Worm (Caenorhabditis elegans) whole organism, L1 larva: Measurements from ENCODE around the gene ggtb-1.

Source experiments
- C04F5.9 ChIP-seq: sonication (generic microtip); optimal IDR thresholded peaks from 2 replicates; lab custom pipeline; 2016; ENCODE audit warnings: missing genetic modification characterization, missing compliant biosample characterization
- C16A3.4 ChIP-seq: fragments of 150-350 bp; optimal IDR thresholded peaks from 2 replicates; lab custom pipeline; 2014; ENCODE audit warnings: missing biosample characterization, missing genetic modification characterization
- Y116A8C.19 ChIP-seq: sonication (generic microtip); optimal IDR thresholded peaks from 2 replicates; lab custom pipeline; 2016; ENCODE audit warnings: missing compliant biosample characterization, missing genetic modification characterization, borderline replicate concordance
- ceh-82 ChIP-seq, 3 experiments: fragments of 150-350 bp in 1 of 3; sonication (generic microtip) in 2 of 3; optimal IDR thresholded peaks; 2 replicates each; lab custom pipeline; 2014 to 2017; ENCODE audit warnings: missing biosample characterization in 3 of 3, missing genetic modification characterization in 3 of 3
- ceh-88 ChIP-seq: fragments of 200-800 bp; sonication (Bioruptor generic); IDR thresholded peaks from 2 replicates; pipeline ENCODE4 v1.3.6; 2022; ENCODE audit warnings: missing genetic modification characterization, missing compliant biosample characterization
- ceh-90 ChIP-seq: sonication (generic microtip); optimal IDR thresholded peaks from 2 replicates; lab custom pipeline; 2016; ENCODE audit warnings: missing genetic modification characterization, missing compliant biosample characterization
- dsc-1 ChIP-seq: sonication (generic microtip); optimal IDR thresholded peaks from 2 replicates; lab custom pipeline; 2016; ENCODE audit warnings: mild to moderate bottlenecking, missing genetic modification characterization, missing compliant biosample characterization
- efl-1 ChIP-seq, 4 experiments: fragments of 150-350 bp; optimal IDR thresholded peaks in 3 of 4; peaks in 1 of 4; 1 replicate in 1 of 4; 2 replicates in 3 of 4; lab custom pipeline; 2014; ENCODE audit warnings: missing biosample characterization in 2 of 4, missing genetic modification characterization in 2 of 4, missing genetic modification reagents in 2 of 4
- egl-13 ChIP-seq: sonication (generic microtip); optimal IDR thresholded peaks from 2 replicates; lab custom pipeline; 2016; ENCODE audit warnings: missing genotype, missing genetic modification reagents, missing genetic modification characterization, missing compliant biosample characterization
- egl-27 ChIP-seq, 2 experiments: fragments of 150-350 bp in 1 of 2; sonication (generic microtip); optimal IDR thresholded peaks; 3 replicates each; lab custom pipeline; 2017 to 2018; ENCODE audit warnings: missing biosample characterization in 2 of 2, missing genetic modification characterization in 2 of 2, missing genetic modification reagents in 2 of 2
- fkh-10 ChIP-seq: sonication (generic microtip); optimal IDR thresholded peaks from 2 replicates; lab custom pipeline; 2017; ENCODE audit warnings: missing biosample characterization, missing genetic modification reagents, missing genetic modification characterization
- fkh-4 ChIP-seq: sonication (generic microtip); optimal IDR thresholded peaks from 2 replicates; lab custom pipeline; 2016; ENCODE audit warnings: missing compliant biosample characterization, missing genetic modification characterization, borderline replicate concordance
- fkh-8 ChIP-seq: sonication (generic microtip); optimal IDR thresholded peaks from 2 replicates; lab custom pipeline; 2016; ENCODE audit warnings: mild to moderate bottlenecking, missing genetic modification characterization, missing compliant biosample characterization
- fos-1 ChIP-seq: fragments of 150-350 bp; optimal IDR thresholded peaks from 2 replicates; lab custom pipeline; 2014; ENCODE audit warnings: missing biosample characterization, missing genetic modification characterization
- hlh-17 ChIP-seq: fragments of 200-800 bp; sonication (Bioruptor generic); optimal IDR thresholded peaks from 2 replicates; lab custom pipeline; 2018; ENCODE audit warnings: missing genetic modification characterization, mild to moderate bottlenecking, missing compliant biosample characterization, moderate library complexity, borderline replicate concordance
- lin-14 ChIP-seq: fragments of 200-800 bp; sonication (Bioruptor generic); optimal IDR thresholded peaks from 2 replicates; lab custom pipeline; 2018; ENCODE audit warnings: mild to moderate bottlenecking, missing genetic modification characterization, moderate library complexity, missing compliant biosample characterization
- lin-15B ChIP-seq: fragments of 150-350 bp; sonication (generic microtip); optimal IDR thresholded peaks from 3 replicates; lab custom pipeline; 2014; ENCODE audit warnings: missing biosample characterization, missing genetic modification characterization
- lin-35 ChIP-seq, 2 experiments: fragments of 150-350 bp; optimal IDR thresholded peaks; 2 replicates each; lab custom pipeline; 2014; ENCODE audit warnings: missing biosample characterization in 2 of 2, missing genetic modification characterization in 2 of 2, missing genetic modification reagents in 2 of 2
- lin-39 ChIP-seq: fragments of 150-350 bp; optimal IDR thresholded peaks from 2 replicates; lab custom pipeline; 2014; ENCODE audit warnings: missing biosample characterization, missing genetic modification reagents, missing genetic modification characterization
- lsy-2 ChIP-seq, 2 experiments: fragments of 150-350 bp; optimal IDR thresholded peaks; 2 replicates each; lab custom pipeline; 2014; ENCODE audit warnings: missing biosample characterization in 2 of 2, missing genetic modification characterization in 2 of 2
- mab-9 ChIP-seq: fragments of 200-800 bp; sonication (Bioruptor generic); IDR thresholded peaks from 2 replicates; pipeline ENCODE4 v1.3.6; 2022; ENCODE audit warnings: missing genetic modification reagents, missing genetic modification characterization, missing compliant biosample characterization
- mdl-1 ChIP-seq, 2 experiments: fragments of 150-350 bp; optimal IDR thresholded peaks; 2 replicates each; lab custom pipeline; 2014 to 2017; ENCODE audit warnings: missing biosample characterization in 2 of 2, missing genetic modification characterization in 2 of 2, inconsistent platforms in 1 of 2
- nhr-11 ChIP-seq: fragments of 150-350 bp; optimal IDR thresholded peaks from 2 replicates; lab custom pipeline; 2014; ENCODE audit warnings: missing biosample characterization, missing genetic modification characterization
- nhr-19 ChIP-seq: fragments of 200-800 bp; sonication (Bioruptor generic); conservative IDR thresholded peaks from 2 replicates; pipeline ENCODE4 v1.3.6; 2022; ENCODE audit warnings: missing genetic modification characterization, missing compliant biosample characterization
- nhr-20 ChIP-seq: sonication (generic microtip); optimal IDR thresholded peaks from 2 replicates; lab custom pipeline; 2016; ENCODE audit warnings: mild to moderate bottlenecking, missing genetic modification characterization, missing compliant biosample characterization
- nhr-237 ChIP-seq: fragments of 150-350 bp; optimal IDR thresholded peaks from 2 replicates; lab custom pipeline; 2014; ENCODE audit warnings: missing biosample characterization, missing genetic modification characterization
- nhr-28 ChIP-seq: fragments of 150-350 bp; optimal IDR thresholded peaks from 2 replicates; lab custom pipeline; 2014; ENCODE audit warnings: missing biosample characterization, missing genetic modification characterization
- nhr-47 ChIP-seq: sonication (generic microtip); optimal IDR thresholded peaks from 2 replicates; lab custom pipeline; 2016; ENCODE audit warnings: mild to moderate bottlenecking, missing genetic modification characterization, moderate library complexity, missing compliant biosample characterization
- nhr-71 ChIP-seq: sonication (generic microtip); optimal IDR thresholded peaks from 2 replicates; lab custom pipeline; 2016; ENCODE audit warnings: mild to moderate bottlenecking, missing genetic modification characterization, moderate library complexity, missing compliant biosample characterization
- nhr-76 ChIP-seq: sonication (generic microtip); optimal IDR thresholded peaks from 2 replicates; lab custom pipeline; 2017; ENCODE audit warnings: missing biosample characterization, missing genetic modification characterization
- nhr-77 ChIP-seq: fragments of 150-350 bp; optimal IDR thresholded peaks from 2 replicates; lab custom pipeline; 2014; ENCODE audit warnings: missing biosample characterization, missing genetic modification characterization
- nhr-85 ChIP-seq: sonication (generic microtip); peaks from one replicate; lab custom pipeline; 2016; ENCODE audit warnings: missing genetic modification characterization, inconsistent platforms, missing compliant biosample characterization
- nhr-90 ChIP-seq: sonication (generic microtip); optimal IDR thresholded peaks from 2 replicates; lab custom pipeline; 2016; ENCODE audit warnings: mild to moderate bottlenecking, missing genetic modification characterization, missing compliant biosample characterization; ENCODE audit not compliant: poor library complexity
- pag-3 ChIP-seq: sonication (generic microtip); optimal IDR thresholded peaks from 2 replicates; lab custom pipeline; 2017; ENCODE audit warnings: missing genetic modification characterization, mild to moderate bottlenecking, missing compliant biosample characterization, antibody characterized with exemption, borderline replicate concordance; ENCODE audit not compliant: insufficient read depth
- pax-3 ChIP-seq: fragments of 200-800 bp; sonication (Bioruptor generic); optimal IDR thresholded peaks from 2 replicates; lab custom pipeline; 2018; ENCODE audit warnings: mild to moderate bottlenecking, missing genetic modification characterization, moderate library complexity, missing compliant biosample characterization
- pqm-1 ChIP-seq: sonication (generic microtip); optimal IDR thresholded peaks from 3 replicates; lab custom pipeline; 2017; ENCODE audit warnings: missing biosample characterization, missing genetic modification characterization
- rnt-1 ChIP-seq: sonication (generic microtip); optimal IDR thresholded peaks from 2 replicates; lab custom pipeline; 2016; ENCODE audit warnings: mild to moderate bottlenecking, missing genetic modification characterization, moderate library complexity, missing compliant biosample characterization
- skn-1 ChIP-seq: fragments of 150-350 bp; optimal IDR thresholded peaks from 2 replicates; lab custom pipeline; 2014; ENCODE audit warnings: missing biosample characterization, missing genetic modification characterization
- snpc-4 ChIP-seq: fragments of 150-350 bp; optimal IDR thresholded peaks from 2 replicates; lab custom pipeline; 2014; ENCODE audit warnings: missing biosample characterization, missing genetic modification characterization
- snu-23 ChIP-seq: sonication (generic microtip); optimal IDR thresholded peaks from 2 replicates; lab custom pipeline; 2016; ENCODE audit warnings: missing genetic modification characterization, missing compliant biosample characterization
- sox-4 ChIP-seq: sonication (generic microtip); optimal IDR thresholded peaks from 2 replicates; lab custom pipeline; 2016; ENCODE audit warnings: missing genetic modification characterization, missing compliant biosample characterization
- swsn-7 ChIP-seq: sonication (generic microtip); optimal IDR thresholded peaks from 2 replicates; lab custom pipeline; 2016; ENCODE audit warnings: missing genetic modification characterization, missing compliant biosample characterization
- tbx-2 ChIP-seq: sonication (generic microtip); optimal IDR thresholded peaks from 2 replicates; lab custom pipeline; 2016; ENCODE audit warnings: missing genetic modification characterization, missing compliant biosample characterization
- unc-62 ChIP-seq: fragments of 150-350 bp; optimal IDR thresholded peaks from 2 replicates; lab custom pipeline; 2014; ENCODE audit warnings: missing biosample characterization, missing genetic modification reagents, missing genetic modification characterization
- unc-98 ChIP-seq: fragments of 200-800 bp; sonication (Bioruptor generic); IDR thresholded peaks from 2 replicates; pipeline ENCODE4 v1.3.6; 2022; ENCODE audit warnings: missing genetic modification characterization, missing compliant biosample characterization
- vab-15 ChIP-seq: sonication (generic microtip); optimal IDR thresholded peaks from 2 replicates; lab custom pipeline; 2017; ENCODE audit warnings: missing genotype, mild to moderate bottlenecking, missing genetic modification characterization, missing compliant biosample characterization
- zag-1 ChIP-seq: fragments of 150-350 bp; optimal IDR thresholded peaks from 2 replicates; lab custom pipeline; 2014; ENCODE audit warnings: missing biosample characterization, missing genetic modification characterization
- ztf-11 ChIP-seq, 2 experiments: sonication (generic microtip); optimal IDR thresholded peaks; 2 replicates each; lab custom pipeline; 2016 to 2017; ENCODE audit warnings: missing genetic modification characterization in 2 of 2, missing biosample characterization in 1 of 2, missing compliant biosample characterization in 1 of 2

ggtb-1 gene

ce11 chrIII:7087691-7088323, 45.8 kb upstream of the ggtb-1 start, which contains the start of gene fubl-2 (continued):
- TF ChIP-seq pqm-1 (tag; lab: Kevin White, UChicago) (no peak), mdl-1 (tag; optimal IDR thresholded peaks at IDR 0.05; lab: Kevin White, UChicago) (no peak), pag-3 (tag; lab: Kevin White, UChicago) (no peak), ceh-90 (tag; lab: Kevin White, UChicago) (peak; percentile 52), swsn-7 (tag; lab: Kevin White, UChicago) (peak; percentile 66), unc-62 (GFP tag; lab: Kevin White, UChicago) (no peak), C16A3.4 (peak; percentile 43), egl-27 (tag; optimal IDR thresholded peaks at IDR 0.05; lab: Kevin White, UChicago) (no peak), zag-1 (tag; lab: Kevin White, UChicago) (no peak), fos-1 (peak; percentile 19), lsy-2 (tag; optimal IDR thresholded peaks at IDR 0.05; lab: Kevin White, UChicago) (peak; percentile 76 to 77), ceh-82 (tag; optimal IDR thresholded peaks at IDR 0.05; lab: Kevin White, UChicago) (peak; percentile 12 to 45 (median 20)), skn-1 (tag; lab: Kevin White, UChicago) (peak; percentile 6), dsc-1 (tag; lab: Kevin White, UChicago) (peak; percentile 79), ztf-11 (tag; optimal IDR thresholded peaks at IDR 0.05; lab: Kevin White, UChicago) (peak in 1 of 2 experiments; percentile 68), C04F5.9 (tag; lab: Kevin White, UChicago) (peak; percentile 45), snu-23 (GFP tag; lab: Kevin White, UChicago) (peak; percentile 71), fkh-4 (tag; lab: Kevin White, UChicago) (peak; percentile 54), nhr-237 (tag; lab: Kevin White, UChicago) (no peak), fkh-10 (GFP tag; lab: Kevin White, UChicago) (no peak), nhr-90 (tag; lab: Kevin White, UChicago) (peak; percentile 72), nhr-20 (tag; lab: Kevin White, UChicago) (peak; percentile 74), lin-14 (peak; percentile 83), nhr-71 (tag; lab: Kevin White, UChicago) (peak; percentile 83), unc-98 (GFP tag; lab: Robert Waterston, UW) (no peak; the same call in 1 of the 2 replicates), nhr-11 (tag; lab: Kevin White, UChicago) (no peak), lin-15B (tag; lab: Kevin White, UChicago) (peak; percentile 66), rnt-1 (peak; percentile 94), hlh-17 (GFP tag; lab: Kevin White, UChicago) (no peak), tbx-2 (tag; lab: Kevin White, UChicago) (peak; percentile 67), nhr-19 (GFP tag; lab: Robert Waterston, UW) (peak; percentile 62), vab-15 (tag; lab: Kevin White, UChicago) (peak; percentile 51), nhr-28 (tag; lab: Kevin White, UChicago) (no peak), nhr-77 (tag; lab: Kevin White, UChicago) (peak; percentile 20), nhr-85 (tag; lab: Kevin White, UChicago) (peak; percentile 87), fkh-8 (peak; percentile 65)

- TF ChIP-seq snpc-4 (tag; lab: Kevin White, UChicago) (no peak), ceh-88 (GFP tag; lab: Robert Waterston, UW) (no peak), nhr-85 (tag; lab: Kevin White, UChicago) (no peak), egl-13 (no peak), pqm-1 (tag; lab: Kevin White, UChicago) (no peak), swsn-7 (tag; lab: Kevin White, UChicago) (peak; percentile 35), lin-15B (tag; lab: Kevin White, UChicago) (no peak), mab-9 (GFP tag; lab: Robert Waterston, UW) (no peak), dsc-1 (tag; lab: Kevin White, UChicago) (peak; percentile 97), Y116A8C.19 (tag; lab: Kevin White, UChicago) (no peak), nhr-20 (tag; lab: Kevin White, UChicago) (peak; percentile 24), nhr-71 (tag; lab: Kevin White, UChicago) (peak; percentile 65), nhr-76 (tag; lab: Kevin White, UChicago) (no peak), lin-39 (tag; lab: Kevin White, UChicago) (no peak), lsy-2 (tag; optimal IDR thresholded peaks at IDR 0.05; lab: Kevin White, UChicago) (peak in 1 of 2 experiments; percentile 21), efl-1 (optimal IDR thresholded peaks at IDR 0.05; lab: Kevin White, UChicago) (no peak), efl-1 (GFP tag; optimal IDR thresholded peaks at IDR 0.05 in 1 of 2; lab: Kevin White, UChicago) (peak in 1 of 2 experiments; percentile 45), nhr-47 (peak; percentile 67), fkh-8 (peak; percentile 91), ceh-90 (tag; lab: Kevin White, UChicago) (no peak), sox-4 (tag; lab: Kevin White, UChicago) (peak; percentile 68), pax-3 (tag; lab: Kevin White, UChicago) (peak; percentile 45), lin-35 (GFP tag; optimal IDR thresholded peaks at IDR 0.05; lab: Kevin White, UChicago) (no peak)
Observed at ce11 chrIII:7090545-7090944, 43.0 kb upstream of the ggtb-1 start, which contains the start of gene ZK418.10. Gene ZK418.10, minus strand, starts transcription at chrIII:7090692.
